Worm (Caenorhabditis elegans) whole organism, L1 larva: ENCODE data around the gene chil-21.

Experiments
- dsc-1 ChIP-seq: sonication (generic microtip); optimal IDR thresholded peaks from 2 replicates; lab custom pipeline; 2016; ENCODE audit warnings: mild to moderate bottlenecking, missing genetic modification characterization, missing compliant biosample characterization
- egl-27 ChIP-seq, 2 experiments: fragments of 150-350 bp in 1 of 2; sonication (generic microtip); optimal IDR thresholded peaks; 3 replicates each; lab custom pipeline; 2017 to 2018; ENCODE audit warnings: missing biosample characterization in 2 of 2, missing genetic modification characterization in 2 of 2, missing genetic modification reagents in 2 of 2
- elt-3 ChIP-seq, 6 experiments: fragments of 150-350 bp in 1 of 6; sonication (generic microtip); optimal IDR thresholded peaks; 2 replicates each; lab custom pipeline; 2017 to 2018; ENCODE audit warnings: missing biosample characterization in 6 of 6, missing genetic modification characterization in 6 of 6, inconsistent platforms in 1 of 6
- lin-35 ChIP-seq, 2 experiments: fragments of 150-350 bp; optimal IDR thresholded peaks; 2 replicates each; lab custom pipeline; 2014; ENCODE audit warnings: missing biosample characterization in 2 of 2, missing genetic modification characterization in 2 of 2, missing genetic modification reagents in 2 of 2
- mdl-1 ChIP-seq, 2 experiments: fragments of 150-350 bp; optimal IDR thresholded peaks; 2 replicates each; lab custom pipeline; 2014 to 2017; ENCODE audit warnings: missing biosample characterization in 2 of 2, missing genetic modification characterization in 2 of 2, inconsistent platforms in 1 of 2
- nhr-12 ChIP-seq: sonication (generic microtip); optimal IDR thresholded peaks from 2 replicates; lab custom pipeline; 2017; ENCODE audit warnings: missing biosample characterization, missing genetic modification characterization
- nhr-237 ChIP-seq: fragments of 150-350 bp; optimal IDR thresholded peaks from 2 replicates; lab custom pipeline; 2014; ENCODE audit warnings: missing biosample characterization, missing genetic modification characterization
- unc-130 ChIP-seq: fragments of 150-350 bp; optimal IDR thresholded peaks from 2 replicates; lab custom pipeline; 2017; ENCODE audit warnings: missing biosample characterization, missing genetic modification characterization, inconsistent platforms

ce11 chrII:9421969-9422368, 39.8 kb downstream of the chil-21 start, which contains the start of gene M176.11:
- TF ChIP-seq egl-27 (tag; optimal IDR thresholded peaks at IDR 0.05; lab: Kevin White, UChicago) (no peak), mdl-1 (tag; optimal IDR thresholded peaks at IDR 0.05; lab: Kevin White, UChicago) (no peak), nhr-12 (no peak), dsc-1 (tag; lab: Kevin White, UChicago) (no peak), elt-3 (tag; optimal IDR thresholded peaks at IDR 0.05; lab: Kevin White, UChicago) (no peak), lin-35 (GFP tag; optimal IDR thresholded peaks at IDR 0.05; lab: Kevin White, UChicago) (no peak), nhr-237 (tag; lab: Kevin White, UChicago) (no peak), unc-130 (tag; lab: Kevin White, UChicago) (no peak)
